Fruit fly (Drosophila melanogaster): Measurements from ENCODE around the gene CG14435.

The CG14435 gene

DNA sequence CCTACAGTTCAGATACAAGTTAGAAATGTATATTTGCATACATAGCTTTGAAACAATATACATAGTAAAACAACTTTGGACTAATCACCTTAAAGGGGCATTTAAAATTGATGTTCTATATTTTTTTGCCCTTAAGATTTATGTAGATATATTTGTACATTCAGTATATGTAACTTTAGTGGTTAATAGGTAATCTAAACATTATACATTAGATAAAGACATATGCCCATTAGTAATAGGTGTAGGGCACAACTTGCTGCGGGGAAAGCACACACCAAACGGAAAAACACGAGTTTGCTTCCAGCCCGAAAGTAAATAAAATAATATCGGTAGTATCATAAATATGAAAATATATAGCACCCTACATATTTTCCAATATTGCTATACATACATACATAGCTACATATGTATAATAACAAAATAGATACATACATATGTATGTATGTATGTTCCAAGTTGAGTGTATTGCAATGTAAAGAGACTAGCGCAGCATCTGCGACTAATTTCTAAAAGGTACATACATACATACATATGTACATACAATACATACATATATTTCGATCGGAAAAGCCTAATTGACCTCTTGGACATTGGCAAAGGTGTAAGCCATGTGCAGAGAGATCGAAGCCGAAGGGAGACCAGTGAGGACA lies 19.7 kb upstream of the CG14435 start, which contains the start of gene CG43736 (continued):
- TF ChIP-seq ase (GFP tag; IDR thresholded peaks at IDR 0.05) (peak; percentile 86), esg (GFP tag; conservative IDR thresholded peaks at IDR 0.05) (peak; percentile 87), ewg (GFP tag; optimal IDR thresholded peaks at IDR 0.05) (peak; percentile 89), CG2202 (tag; optimal IDR thresholded peaks at IDR 0.05) (peak; percentile 83), org-1 (GFP tag; optimal IDR thresholded peaks at IDR 0.05) (peak; percentile 94), Oli (tag; optimal IDR thresholded peaks at IDR 0.05) (peak; percentile 97), Nf-YA (GFP tag; IDR thresholded peaks at IDR 0.05) (peak; percentile 82), btn (GFP tag; optimal IDR thresholded peaks at IDR 0.05) (peak; percentile 79), Atf-2 (GFP tag; optimal IDR thresholded peaks at IDR 0.05) (peak; percentile 93), gce (GFP tag; IDR thresholded peaks at IDR 0.05) (no peak; the same call in 2 of the 3 replicates), sd (tag; optimal IDR thresholded peaks at IDR 0.05) (peak; percentile 60), ab (GFP tag; optimal IDR thresholded peaks at IDR 0.05) (peak; percentile 7), psq (GFP tag; optimal IDR thresholded peaks at IDR 0.05) (no peak), zen (tag; optimal IDR thresholded peaks at IDR 0.05) (peak; percentile 92), trh (GFP tag; optimal IDR thresholded peaks at IDR 0.05) (peak; percentile 86), CG11093 (GFP tag; IDR thresholded peaks at IDR 0.05) (peak; percentile 86), Max (GFP tag; optimal IDR thresholded peaks at IDR 0.05) (peak; percentile 92), CG3726 (GFP tag; IDR thresholded peaks at IDR 0.05) (peak; percentile 77; the same call in 2 of the 3 replicates), zfh1 (GFP tag; IDR thresholded peaks at IDR 0.05) (peak; percentile 84), CG14667 (GFP tag; IDR thresholded peaks at IDR 0.05) (peak; percentile 76), insv (GFP tag; optimal IDR thresholded peaks at IDR 0.05) (peak in 1 of 2 experiments; percentile 67), cg (GFP tag; optimal IDR thresholded peaks at IDR 0.05) (no peak), Fer2 (tag; optimal IDR thresholded peaks at IDR 0.05) (peak; percentile 92), CG4707 (GFP tag; optimal IDR thresholded peaks at IDR 0.05) (peak; percentile 88), Hr51 (GFP tag; optimal IDR thresholded peaks at IDR 0.05) (peak; percentile 87 to 98), Optix (GFP tag; IDR thresholded peaks at IDR 0.05) (no peak; the same call in 2 of the 3 replicates), Ada2b (GFP tag; IDR thresholded peaks at IDR 0.05) (peak; percentile 89), MTF-1 (GFP tag; optimal IDR thresholded peaks at IDR 0.05; ENCODE audit: borderline replicate concordance) (peak; percentile 90), mirr (GFP tag; optimal IDR thresholded peaks at IDR 0.05) (peak; percentile 82), CG8089 (GFP tag; optimal IDR thresholded peaks at IDR 0.05) (peak; percentile 90), CG1233 (GFP tag; optimal IDR thresholded peaks at IDR 0.05) (no peak), run (tag; optimal IDR thresholded peaks at IDR 0.05) (peak; percentile 93), gt (GFP tag; IDR thresholded peaks at IDR 0.05) (peak; percentile 74), maf-S (GFP tag; optimal IDR thresholded peaks at IDR 0.05) (peak; percentile 94), Tbp (GFP tag; optimal IDR thresholded peaks at IDR 0.05) (no peak), CG4282 (GFP tag; optimal IDR thresholded peaks at IDR 0.05) (peak; percentile 53), CG32532 (GFP tag; IDR thresholded peaks at IDR 0.05) (peak; percentile 87), MBD-R2 (GFP tag; IDR thresholded peaks at IDR 0.05) (peak; percentile 32; the same call in 1 of the 2 replicates), Hand (GFP tag; optimal IDR thresholded peaks at IDR 0.05) (peak; percentile 95), CG1603 (tag; optimal IDR thresholded peaks at IDR 0.05) (peak; percentile 92), Asciz (GFP tag; optimal IDR thresholded peaks at IDR 0.05) (peak; percentile 95), Mrtf (GFP tag; IDR thresholded peaks at IDR 0.05) (peak; percentile 87), sens (GFP tag) (peak; percentile 99), CG7928 (GFP tag; optimal IDR thresholded peaks at IDR 0.05) (peak; percentile 72), tap (tag; optimal IDR thresholded peaks at IDR 0.05) (peak; percentile 98), Antp (GFP tag; optimal IDR thresholded peaks at IDR 0.05) (peak; percentile 88), CG2889 (GFP tag; IDR thresholded peaks at IDR 0.05) (peak; percentile 69), cwo (GFP tag; optimal IDR thresholded peaks at IDR 0.05) (peak; percentile 93), CrebB (tag; optimal IDR thresholded peaks at IDR 0.05) (peak; percentile 92), Doc3 (GFP tag; IDR thresholded peaks at IDR 0.05; ENCODE audit: partially characterized antibody) (no peak)

All from whole organism, embryonic.